Fruit fly (Drosophila melanogaster): Measurements from ENCODE around the gene primo-2.

The primo-2 gene

DNA sequence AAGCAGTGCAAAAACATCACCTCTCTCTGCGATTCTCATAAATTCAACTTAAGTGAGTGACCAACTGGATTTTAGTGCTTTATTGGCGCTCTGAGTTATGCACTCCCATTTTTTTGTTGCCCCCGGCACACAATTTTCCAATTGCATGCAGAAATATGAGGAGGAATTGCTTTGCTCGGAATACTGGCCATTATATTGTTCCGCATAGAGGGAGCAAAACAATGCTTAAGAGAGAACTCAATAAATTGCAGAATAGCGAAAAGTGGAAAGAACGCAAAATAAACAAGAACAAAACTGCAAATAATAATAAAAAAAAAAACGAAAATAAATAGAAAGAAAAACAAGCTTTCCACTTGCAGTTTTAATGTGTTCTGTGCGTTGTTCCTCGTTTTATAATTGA lies 9.2 kb upstream of the primo-2 start:
- no peak for TF ChIP-seq Sox102F (GFP tag; optimal IDR thresholded peaks at IDR 0.05)
- TF ChIP-seq topi (GFP tag; optimal IDR thresholded peaks at IDR 0.05) = no peak
- no peak for TF ChIP-seq pdm3 (GFP tag; optimal IDR thresholded peaks at IDR 0.05)
- no peak for TF ChIP-seq ss (GFP tag; optimal IDR thresholded peaks at IDR 0.05)
- no peak for TF ChIP-seq CG7368 (GFP tag; optimal IDR thresholded peaks at IDR 0.05)
- no peak for TF ChIP-seq CG6276 (GFP tag; optimal IDR thresholded peaks at IDR 0.05)
- no peak for TF ChIP-seq eg (GFP tag; IDR thresholded peaks at IDR 0.05)

dm6 chr3R:13719053-13719452 lies 7.4 kb upstream of the primo-2 start:
- TF ChIP-seq CG4318 (GFP tag; optimal IDR thresholded peaks at IDR 0.05) (no peak), Eip78C (GFP tag) (peak; percentile 44), ss (GFP tag; optimal IDR thresholded peaks at IDR 0.05) (peak in 1 of 2 experiments; percentile 12), fkh (GFP tag; optimal IDR thresholded peaks at IDR 0.05) (no peak), OdsH (GFP tag; optimal IDR thresholded peaks at IDR 0.05) (no peak), CG8319 (GFP tag; optimal IDR thresholded peaks at IDR 0.05) (no peak), Eip75B (GFP tag; optimal IDR thresholded peaks at IDR 0.05) (no peak), eg (GFP tag; IDR thresholded peaks at IDR 0.05) (no peak), Blimp-1 (GFP tag; optimal IDR thresholded peaks at IDR 0.05) (no peak), esn (GFP tag; optimal IDR thresholded peaks at IDR 0.05) (no peak), Hr4 (GFP tag; optimal IDR thresholded peaks at IDR 0.05) (no peak), vri (GFP tag; optimal IDR thresholded peaks at IDR 0.05) (no peak), Met (GFP tag; optimal IDR thresholded peaks at IDR 0.05) (no peak), CG6276 (GFP tag; optimal IDR thresholded peaks at IDR 0.05) (no peak), dac (GFP tag; optimal IDR thresholded peaks at IDR 0.05) (no peak), CG11762 (GFP tag; optimal IDR thresholded peaks at IDR 0.05; ENCODE audit: insufficient read depth) (no peak)

- TF ChIP-seq Sox102F (GFP tag; optimal IDR thresholded peaks at IDR 0.05) = no peak
- TF ChIP-seq esn (GFP tag; optimal IDR thresholded peaks at IDR 0.05) = no peak
- TF ChIP-seq pdm3 (GFP tag; optimal IDR thresholded peaks at IDR 0.05) = no peak
- no peak for TF ChIP-seq ss (GFP tag; optimal IDR thresholded peaks at IDR 0.05)
- TF ChIP-seq CG11762 (GFP tag; optimal IDR thresholded peaks at IDR 0.05; ENCODE audit: insufficient read depth) = no peak
- TF ChIP-seq CG8632 (GFP tag; optimal IDR thresholded peaks at IDR 0.05) = no peak
- no peak for TF ChIP-seq Met (GFP tag; optimal IDR thresholded peaks at IDR 0.05)
- TF ChIP-seq Ets96B (tag; optimal IDR thresholded peaks at IDR 0.05) = no peak
- TF ChIP-seq CG6854 (GFP tag; optimal IDR thresholded peaks at IDR 0.05) = no peak
- TF ChIP-seq CG9139 (GFP tag; optimal IDR thresholded peaks at IDR 0.05) = no peak
- no peak for TF ChIP-seq CG15336 (GFP tag; IDR thresholded peaks at IDR 0.05)
- no peak for TF ChIP-seq OdsH (GFP tag; optimal IDR thresholded peaks at IDR 0.05)
- TF ChIP-seq achi (GFP tag; optimal IDR thresholded peaks at IDR 0.05) = no peak
- no peak for TF ChIP-seq Ets21C (GFP tag; optimal IDR thresholded peaks at IDR 0.05)
- TF ChIP-seq CG6276 (GFP tag; optimal IDR thresholded peaks at IDR 0.05) = no peak
- no peak for TF ChIP-seq CG11294 (GFP tag; IDR thresholded peaks at IDR 0.05)
- no peak for TF ChIP-seq fkh (GFP tag; optimal IDR thresholded peaks at IDR 0.05)
- no peak for TF ChIP-seq Lpt (GFP tag; optimal IDR thresholded peaks at IDR 0.05)
- no peak for TF ChIP-seq CG6808 (GFP tag; optimal IDR thresholded peaks at IDR 0.05)
- TF ChIP-seq eg (GFP tag; IDR thresholded peaks at IDR 0.05) = no peak
Measured at dm6 chr3R:13718076-13718475, 6.4 kb upstream of the primo-2 start, which contains the start of gene Ubc87F. Gene Ubc87F (minus strand): TSS chr3R:13718176.

dm6 chr3R:13716827-13717226 lies 5.2 kb upstream of the primo-2 start:
- peak; percentile 51 for TF ChIP-seq Smox (GFP tag; optimal IDR thresholded peaks at IDR 0.05)
- TF ChIP-seq CG3032 (tag; optimal IDR thresholded peaks at IDR 0.05) = peak; percentile 75
- TF ChIP-seq Ets21C (GFP tag; optimal IDR thresholded peaks at IDR 0.05) = peak; percentile 45
- peak; percentile 71 for TF ChIP-seq CG6808 (GFP tag; optimal IDR thresholded peaks at IDR 0.05)
- TF ChIP-seq CG8119 (GFP tag; IDR thresholded peaks at IDR 0.05) = peak; percentile 95
- TF ChIP-seq CG32006 (GFP tag; optimal IDR thresholded peaks at IDR 0.05) = peak; percentile 93
- TF ChIP-seq CG10631 (GFP tag; optimal IDR thresholded peaks at IDR 0.05) = peak; percentile 84
- peak; percentile 30 for TF ChIP-seq CG11902 (GFP tag; optimal IDR thresholded peaks at IDR 0.05)
- TF ChIP-seq Met (GFP tag; optimal IDR thresholded peaks at IDR 0.05) = peak; percentile 56
- peak; percentile 82 for TF ChIP-seq achi (GFP tag; optimal IDR thresholded peaks at IDR 0.05)
- peak; percentile 85 for TF ChIP-seq pdm3 (GFP tag; optimal IDR thresholded peaks at IDR 0.05)
- TF ChIP-seq Sox14 (GFP tag; optimal IDR thresholded peaks at IDR 0.05) = peak; percentile 83
- TF ChIP-seq CG1621 (tag; optimal IDR thresholded peaks at IDR 0.05) = peak; percentile 80
- TF ChIP-seq CG6276 (GFP tag; optimal IDR thresholded peaks at IDR 0.05) = peak; percentile 87
- TF ChIP-seq Sox15 (GFP tag; optimal IDR thresholded peaks at IDR 0.05) = peak; percentile 40
- peak; percentile 88 for TF ChIP-seq Hr4 (GFP tag; optimal IDR thresholded peaks at IDR 0.05)
- TF ChIP-seq CG6163 (GFP tag; IDR thresholded peaks at IDR 0.05) = peak; percentile 97
- TF ChIP-seq cyc (GFP tag; optimal IDR thresholded peaks at IDR 0.05) = peak; percentile 63
- TF ChIP-seq fkh (GFP tag; optimal IDR thresholded peaks at IDR 0.05) = no peak
- peak; percentile 67 for TF ChIP-seq Hr39 (GFP tag; optimal IDR thresholded peaks at IDR 0.05)
- peak; percentile 88 for TF ChIP-seq Eip75B (GFP tag; optimal IDR thresholded peaks at IDR 0.05)
- TF ChIP-seq svp (GFP tag) = peak; percentile 73
- peak; percentile 90 to 91 for TF ChIP-seq ss (GFP tag; optimal IDR thresholded peaks at IDR 0.05)
- TF ChIP-seq net (GFP tag; optimal IDR thresholded peaks at IDR 0.05) = peak; percentile 82
- TF ChIP-seq Eip78C (GFP tag) = peak; percentile 99
